Worm (Caenorhabditis elegans) whole organism, L2 larva: ENCODE data around the gene aqp-2.

Experiments used
- R02D3.7 ChIP-seq: fragments of 150-350 bp; optimal IDR thresholded peaks from 2 replicates; lab custom pipeline; 2014; ENCODE audit warnings: missing biosample characterization, missing genetic modification characterization
- alr-1 ChIP-seq: fragments of 150-350 bp; optimal IDR thresholded peaks from 2 replicates; lab custom pipeline; 2014; ENCODE audit warnings: missing biosample characterization, missing genetic modification characterization
- aly-2 ChIP-seq: fragments of 150-350 bp; optimal IDR thresholded peaks from 2 replicates; lab custom pipeline; 2014; ENCODE audit warnings: missing biosample characterization, missing genetic modification characterization
- ama-1 ChIP-seq: fragments of 150-350 bp; optimal IDR thresholded peaks from 2 replicates; lab custom pipeline; 2018; ENCODE audit warnings: inconsistent platforms
- ceh-82 ChIP-seq: fragments of 150-350 bp; optimal IDR thresholded peaks from 2 replicates; lab custom pipeline; 2014; ENCODE audit warnings: missing biosample characterization, missing genetic modification characterization
- crh-2 ChIP-seq: sonication (generic microtip); optimal IDR thresholded peaks from 2 replicates; lab custom pipeline; 2017; ENCODE audit warnings: missing biosample characterization, missing genetic modification characterization
- elt-3 ChIP-seq: sonication (generic microtip); optimal IDR thresholded peaks from 2 replicates; lab custom pipeline; 2017; ENCODE audit warnings: missing biosample characterization, missing genetic modification characterization
- fos-1 ChIP-seq: fragments of 150-350 bp; optimal IDR thresholded peaks from 2 replicates; lab custom pipeline; 2014; ENCODE audit warnings: missing biosample characterization, missing genetic modification characterization
- gmeb-1 ChIP-seq: fragments of 150-350 bp; optimal IDR thresholded peaks from 2 replicates; lab custom pipeline; 2014; ENCODE audit warnings: missing biosample characterization, missing genetic modification characterization
- lin-11 ChIP-seq: fragments of 150-350 bp; sonication (generic microtip); optimal IDR thresholded peaks from 2 replicates; lab custom pipeline; 2014; ENCODE audit warnings: missing biosample characterization, missing genetic modification characterization, inconsistent platforms, mixed read lengths
- mdl-1 ChIP-seq, 2 experiments: fragments of 150-350 bp in 1 of 2; sonication (generic microtip) in 1 of 2; optimal IDR thresholded peaks; 2 replicates each; lab custom pipeline; 2017; ENCODE audit warnings: missing biosample characterization in 2 of 2, missing genetic modification characterization in 2 of 2
- nhr-129 ChIP-seq: fragments of 150-350 bp; optimal IDR thresholded peaks from 2 replicates; lab custom pipeline; 2014; ENCODE audit warnings: missing biosample characterization, missing genetic modification characterization
- nhr-25 ChIP-seq: fragments of 150-350 bp; sonication (generic microtip); optimal IDR thresholded peaks from 3 replicates; lab custom pipeline; 2014; ENCODE audit warnings: missing biosample characterization, missing genetic modification characterization
- peb-1 ChIP-seq: fragments of 150-350 bp; optimal IDR thresholded peaks from 2 replicates; lab custom pipeline; 2014; ENCODE audit warnings: missing biosample characterization, missing genetic modification characterization
- sem-4 ChIP-seq: fragments of 150-350 bp; optimal IDR thresholded peaks from 2 replicates; lab custom pipeline; 2014; ENCODE audit warnings: missing biosample characterization, missing genetic modification reagents, missing genetic modification characterization
- sma-3 ChIP-seq: sonication (generic microtip); optimal IDR thresholded peaks from 2 replicates; lab custom pipeline; 2016; ENCODE audit warnings: missing genetic modification reagents, missing genetic modification characterization, missing compliant biosample characterization
- unc-39 ChIP-seq: fragments of 150-350 bp; optimal IDR thresholded peaks from 2 replicates; lab custom pipeline; 2014; ENCODE audit warnings: missing biosample characterization, missing genetic modification characterization
- unc-55 ChIP-seq: fragments of 150-350 bp; sonication (generic microtip); optimal IDR thresholded peaks from 3 replicates; lab custom pipeline; 2014; ENCODE audit warnings: missing biosample characterization, missing genetic modification reagents, missing genetic modification characterization
- ztf-4 ChIP-seq: fragments of 150-350 bp; optimal IDR thresholded peaks from 2 replicates; lab custom pipeline; 2014; ENCODE audit warnings: missing biosample characterization, missing genetic modification characterization

The aqp-2 gene

DNA sequence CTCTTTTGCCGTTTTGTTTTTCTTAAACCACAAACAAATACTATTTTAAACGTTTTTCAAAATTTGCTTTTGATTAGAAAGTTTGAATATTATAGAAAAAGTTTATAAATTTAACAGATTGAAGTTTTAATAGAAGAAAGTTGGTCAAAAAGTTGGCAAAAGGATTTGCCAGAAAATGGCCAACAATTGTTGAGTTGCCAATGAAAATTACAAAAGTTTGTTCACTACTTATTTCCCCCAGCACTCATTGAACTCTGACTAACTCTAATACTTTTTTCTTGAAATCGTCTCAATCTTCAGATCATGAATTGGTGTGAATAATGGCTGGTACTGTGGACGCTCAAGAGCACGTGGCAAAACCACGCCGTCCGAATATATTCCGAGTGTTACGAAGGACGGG, 51.7 kb downstream of the aqp-2 start, which contains the start of gene ZK1067.4:
Gene ZK1067.4 (plus strand): TSS at position 301 of the 400 bp plus-strand sequence.
- TF ChIP-seq R02D3.7 (tag; lab: Kevin White, UChicago), result no peak
- no peak for TF ChIP-seq ama-1 (lab: Kevin White, UChicago)
- TF ChIP-seq sem-4 (tag; lab: Kevin White, UChicago), result no peak
- no peak for TF ChIP-seq sma-3 (GFP tag; lab: Kevin White, UChicago)
- no peak for TF ChIP-seq peb-1 (tag; lab: Kevin White, UChicago)
- no peak for TF ChIP-seq alr-1
- no peak for TF ChIP-seq crh-2 (tag; lab: Kevin White, UChicago)
- TF ChIP-seq nhr-25 (tag; lab: Kevin White, UChicago), result no peak
- TF ChIP-seq unc-55 (GFP tag; lab: Kevin White, UChicago), result no peak
- TF ChIP-seq gmeb-1, result no peak
- no peak for TF ChIP-seq unc-39 (tag; lab: Kevin White, UChicago)
- TF ChIP-seq lin-11 (tag; lab: Kevin White, UChicago), result no peak
- no peak for TF ChIP-seq ceh-82 (tag; lab: Kevin White, UChicago)
- TF ChIP-seq ztf-4, result no peak
- no peak for TF ChIP-seq fos-1 (tag; lab: Kevin White, UChicago)
- TF ChIP-seq aly-2, result no peak
- TF ChIP-seq nhr-129 (tag; lab: Kevin White, UChicago), result no peak
- TF ChIP-seq elt-3, result no peak
- TF ChIP-seq mdl-1 (tag; optimal IDR thresholded peaks at IDR 0.05; lab: Kevin White, UChicago), result no peak
- TF ChIP-seq, all 48 proteins: peak for 0
